Fruit fly (Drosophila melanogaster) S2 (cell line): ENCODE measurements around the gene CG9117.

Experiments
- CG8478 ChIP-seq: fragments of >200 bp; optimal IDR thresholded peaks from 2 replicates; lab custom pipeline; 2018
- CTCF ChIP-seq, 2 experiments: fragments of >200 bp; optimal IDR thresholded peaks; 2 replicates each; lab custom pipeline; 2018

CG9117 gene

DNA sequence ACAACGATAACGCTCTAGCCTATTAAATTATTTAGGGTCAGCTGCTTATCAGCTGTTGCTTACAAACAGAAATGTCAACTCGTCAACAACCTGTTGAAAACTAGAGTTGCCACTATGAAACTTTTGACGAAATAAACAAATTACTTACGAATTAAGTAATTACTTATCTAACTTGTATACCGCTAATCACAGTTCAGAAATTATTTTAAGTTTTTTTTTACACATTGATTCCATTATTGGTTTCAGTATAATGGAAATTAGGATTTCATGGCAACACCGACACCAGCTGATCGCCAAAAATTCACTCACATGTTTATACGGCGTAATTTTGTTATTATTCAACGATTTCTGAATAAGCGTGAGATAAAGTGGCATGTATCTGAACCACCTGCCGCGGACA is at the start of gene CG9117, which contains the start of gene CG31643:
Gene CG9117, minus strand, starts transcription at position 73 of the 400 bp plus-strand sequence.
Gene CG31643, plus strand, starts transcription at position 288 of the 400 bp plus-strand sequence.
- TF ChIP-seq CTCF (optimal IDR thresholded peaks at IDR 0.05; lab: Kevin White, UChicago) (no peak), CG8478 (lab: Kevin White, UChicago) (no peak)

DNA sequence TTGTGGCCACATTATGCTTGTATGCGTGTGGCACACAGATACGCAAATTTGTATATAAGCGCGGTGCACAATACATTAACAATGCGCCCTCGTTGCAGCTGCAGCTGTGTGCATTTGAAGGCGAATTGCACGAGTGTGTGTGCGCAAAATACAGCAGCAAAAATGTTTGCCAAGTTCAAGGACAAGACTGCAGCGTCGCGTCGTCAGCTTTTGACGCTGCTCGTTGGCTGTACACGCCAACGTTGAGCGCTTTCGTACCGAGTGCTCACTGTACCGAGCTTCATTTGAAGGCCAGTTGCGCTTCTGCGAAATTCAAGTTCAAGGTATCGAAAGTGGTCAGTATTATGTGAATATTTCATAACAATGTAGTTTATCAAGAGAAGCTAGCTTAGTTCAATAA is 49.1 kb upstream of the CG9117 start:
- no peak for TF ChIP-seq CG8478 (lab: Kevin White, UChicago)
- no peak for TF ChIP-seq CTCF (optimal IDR thresholded peaks at IDR 0.05; lab: Kevin White, UChicago)

DNA sequence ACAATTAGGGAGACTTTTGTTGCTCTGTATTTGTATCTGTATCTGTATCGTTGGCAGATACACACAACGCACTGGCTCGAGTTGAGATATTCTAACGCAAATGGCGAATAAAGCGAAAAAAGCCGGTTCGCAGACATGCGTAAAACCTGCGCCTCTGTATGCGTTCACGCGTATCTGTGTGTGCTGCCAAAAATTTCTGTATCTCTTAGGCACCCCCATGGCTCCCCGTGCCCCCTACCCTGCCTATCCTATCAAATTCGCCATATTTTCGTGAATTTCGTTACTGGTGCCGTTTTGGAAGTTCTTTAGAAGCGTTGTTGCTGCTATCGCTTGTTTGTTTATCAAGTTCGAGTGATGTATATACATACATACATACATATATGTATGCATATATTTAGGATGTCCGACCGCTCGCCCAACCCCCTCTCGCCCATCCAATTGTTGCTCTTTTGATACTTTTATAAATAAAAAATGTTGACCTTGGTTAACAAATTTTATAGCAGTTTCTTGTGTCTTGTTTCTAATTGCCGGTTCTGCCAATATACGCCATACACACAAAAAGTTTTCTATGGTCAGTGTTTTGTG is 48.1 kb upstream of the CG9117 start:
- no peak for TF ChIP-seq CTCF (optimal IDR thresholded peaks at IDR 0.05; lab: Kevin White, UChicago)
- no peak for TF ChIP-seq CG8478 (lab: Kevin White, UChicago)

DNA sequence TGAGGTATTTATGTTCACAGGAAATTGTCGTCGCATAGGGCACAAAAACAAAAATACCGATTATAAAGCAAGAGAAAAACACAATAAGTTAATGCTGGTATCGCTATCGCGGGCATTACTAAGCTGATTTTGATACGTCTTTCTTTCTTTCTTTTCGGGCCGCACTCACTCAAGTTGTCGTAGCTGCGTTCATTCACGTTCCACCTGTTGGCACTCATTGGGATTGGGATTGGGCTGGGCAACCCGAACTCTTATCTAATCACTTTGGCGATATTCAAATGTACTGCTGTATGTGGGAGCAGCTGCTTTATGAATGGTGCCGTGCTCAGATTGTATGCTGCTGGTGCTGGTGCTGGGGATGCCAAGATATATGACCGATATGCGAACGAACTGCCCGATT is 47.0 kb upstream of the CG9117 start:
- TF ChIP-seq CTCF (optimal IDR thresholded peaks at IDR 0.05; lab: Kevin White, UChicago) (no peak), CG8478 (lab: Kevin White, UChicago) (no peak)

DNA sequence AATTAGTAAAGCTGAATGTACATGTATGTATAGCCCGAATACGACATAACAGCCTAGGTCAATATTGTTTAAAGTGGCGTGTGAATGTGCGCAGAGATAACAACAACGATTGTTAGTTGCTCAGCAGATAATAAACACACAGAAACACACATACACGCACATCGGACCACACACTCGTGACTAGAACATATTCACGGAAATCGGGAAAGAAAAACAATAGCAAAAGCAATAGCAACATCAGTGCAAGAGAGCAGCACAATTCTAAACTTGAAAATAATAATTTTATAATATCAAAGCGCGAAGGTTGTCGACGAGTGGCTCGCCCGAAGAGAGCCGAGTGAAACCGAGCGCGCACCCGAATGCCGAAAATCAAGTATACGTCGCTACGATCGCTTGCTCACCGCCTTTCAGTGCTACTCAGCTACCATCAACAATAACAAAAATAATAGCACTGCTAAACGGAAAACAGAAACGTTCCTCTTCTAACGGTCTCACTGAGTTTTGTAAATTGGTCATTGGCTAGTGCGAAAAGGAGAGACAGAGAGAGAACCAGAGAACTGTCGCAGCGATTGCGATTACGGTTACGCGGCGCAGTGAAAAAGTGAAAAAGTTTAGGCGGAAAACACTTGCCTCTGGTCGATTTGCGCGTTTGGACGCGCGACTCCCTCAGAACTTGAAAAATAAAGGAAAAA is 45.4 kb upstream of the CG9117 start:
- TF ChIP-seq CG8478 (lab: Kevin White, UChicago) (no peak), CTCF (optimal IDR thresholded peaks at IDR 0.05; lab: Kevin White, UChicago) (no peak)

DNA sequence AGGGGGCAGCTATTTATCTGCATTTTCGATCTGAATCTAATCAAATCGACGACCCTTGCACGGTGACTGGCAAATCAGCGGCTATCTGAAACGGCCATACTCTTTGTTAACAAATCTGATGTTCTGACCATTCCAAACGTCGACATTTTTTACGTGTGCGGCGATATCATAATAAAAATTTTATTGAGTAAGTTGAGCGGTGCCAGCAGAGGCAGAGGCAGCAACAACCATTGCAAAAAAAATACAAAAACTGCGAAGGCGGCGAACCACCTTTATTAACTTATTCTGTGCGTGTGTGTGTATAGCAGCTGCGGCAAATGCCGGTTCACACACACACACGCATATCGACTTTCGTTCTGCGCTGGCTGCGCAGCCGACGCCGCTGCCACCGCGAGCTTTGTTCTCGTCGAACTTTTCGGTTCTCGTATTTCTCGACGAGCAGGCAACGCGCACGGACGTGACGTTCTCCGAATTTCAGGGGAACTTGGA is 44.5 kb upstream of the CG9117 start, which contains the start of gene Kr-h1:
Gene Kr-h1, plus strand, starts transcription at position 447 of the 489 bp plus-strand sequence.
- no peak for TF ChIP-seq CG8478 (lab: Kevin White, UChicago)
- TF ChIP-seq CTCF (optimal IDR thresholded peaks at IDR 0.05; lab: Kevin White, UChicago), result no peak

DNA sequence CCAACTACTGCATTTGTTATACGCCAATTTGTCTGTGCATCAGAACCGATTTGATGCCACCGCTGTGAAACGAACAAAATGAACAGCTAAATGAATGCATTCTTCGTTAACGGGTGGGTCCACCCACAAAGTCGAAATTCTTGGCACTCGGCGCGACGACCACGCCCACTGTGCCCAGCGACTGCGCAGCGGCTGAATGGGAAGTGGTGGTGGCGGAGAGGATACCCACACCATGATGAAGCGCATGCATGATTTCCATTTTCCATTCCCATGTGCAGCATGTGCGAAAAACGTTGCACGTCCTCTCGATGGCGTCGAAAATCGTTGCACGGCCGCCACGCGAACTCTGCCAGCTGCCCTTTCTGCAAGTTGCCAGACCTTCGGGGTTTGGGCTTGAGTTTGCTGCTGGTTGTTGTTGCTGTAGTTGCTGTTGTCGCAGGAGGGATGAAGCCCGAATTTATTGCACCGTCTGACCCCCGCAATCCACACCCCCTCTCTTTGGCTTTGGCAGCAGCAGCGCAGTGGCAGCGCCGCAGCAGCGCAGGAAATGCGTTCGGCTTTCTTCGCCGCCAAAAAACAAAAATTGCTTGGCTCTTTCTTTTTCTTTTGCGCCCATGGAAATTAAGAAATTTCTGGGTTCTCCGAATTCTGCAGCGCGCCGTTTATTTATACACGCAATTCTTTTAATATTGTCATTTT is 43.6 kb upstream of the CG9117 start:
- TF ChIP-seq CG8478 (lab: Kevin White, UChicago), result no peak
- no peak for TF ChIP-seq CTCF (optimal IDR thresholded peaks at IDR 0.05; lab: Kevin White, UChicago)

DNA sequence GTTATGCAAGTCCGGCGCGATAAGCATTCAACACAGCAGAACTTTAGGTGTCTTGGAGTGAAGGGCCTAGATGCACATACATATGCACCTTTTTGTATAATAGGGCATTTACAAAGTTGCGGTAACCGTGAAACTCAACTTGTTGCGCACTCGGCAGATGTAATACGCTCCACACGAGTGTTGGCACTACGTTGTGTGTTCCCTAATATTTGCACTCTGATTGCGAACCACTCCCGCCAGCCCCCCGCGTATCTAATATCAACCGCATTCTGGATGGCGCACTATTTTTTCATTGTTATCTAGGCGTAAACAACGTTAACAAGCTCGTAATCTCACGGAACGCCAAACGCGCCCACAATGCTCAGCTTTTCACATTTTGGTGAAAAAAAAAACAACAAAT is 42.6 kb upstream of the CG9117 start:
- no peak for TF ChIP-seq CG8478 (lab: Kevin White, UChicago)
- no peak for TF ChIP-seq CTCF (optimal IDR thresholded peaks at IDR 0.05; lab: Kevin White, UChicago)

DNA sequence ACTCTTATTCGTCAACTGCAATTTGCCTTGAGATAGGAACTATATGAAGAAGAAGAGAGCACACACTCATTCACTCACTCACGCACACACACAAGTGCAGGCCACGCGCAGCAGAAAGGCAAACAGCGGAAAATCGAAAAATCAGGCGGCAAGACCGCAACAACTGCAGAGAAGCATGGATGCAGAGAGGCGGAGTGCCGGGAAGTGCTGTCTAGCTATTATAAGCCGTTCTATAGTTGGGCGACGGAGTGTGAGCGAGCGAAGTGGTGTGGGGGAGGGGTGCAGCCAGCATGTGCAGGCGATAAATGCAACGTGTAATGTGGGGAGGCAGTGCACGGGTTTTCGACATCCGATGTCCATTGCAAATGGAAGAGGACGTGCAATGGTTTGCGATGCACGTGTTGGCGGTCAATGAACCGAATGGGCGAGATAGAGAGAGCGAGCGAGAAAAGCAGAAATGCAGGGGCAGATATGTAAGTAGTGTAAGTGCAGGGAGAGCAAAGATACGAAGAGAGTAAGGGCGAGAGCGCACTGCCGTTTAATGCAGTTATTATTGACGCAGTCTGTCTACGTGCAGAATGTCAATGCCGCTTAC is 41.2 kb upstream of the CG9117 start:
- TF ChIP-seq CG8478 (lab: Kevin White, UChicago) (no peak), CTCF (optimal IDR thresholded peaks at IDR 0.05; lab: Kevin White, UChicago) (no peak)

DNA sequence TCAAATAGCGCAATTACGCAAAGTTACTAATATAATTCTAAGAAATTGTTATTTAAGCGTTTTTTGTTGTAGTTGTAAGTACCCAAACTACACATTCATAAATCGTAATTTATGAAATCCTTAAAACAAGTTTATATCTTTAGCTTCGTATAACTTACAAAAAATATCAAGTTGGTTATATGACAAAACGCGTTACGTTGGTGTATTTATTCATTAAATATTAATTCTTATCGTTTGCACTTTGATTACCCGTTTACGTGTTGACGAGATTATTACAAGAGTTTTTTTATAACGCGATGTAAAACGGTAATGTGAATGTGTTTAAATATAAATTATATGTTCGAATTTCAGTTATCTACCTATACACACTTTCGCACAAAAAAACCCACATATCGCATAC is 39.9 kb upstream of the CG9117 start:
- no peak for TF ChIP-seq CG8478 (lab: Kevin White, UChicago)
- TF ChIP-seq CTCF (optimal IDR thresholded peaks at IDR 0.05; lab: Kevin White, UChicago), result no peak

DNA sequence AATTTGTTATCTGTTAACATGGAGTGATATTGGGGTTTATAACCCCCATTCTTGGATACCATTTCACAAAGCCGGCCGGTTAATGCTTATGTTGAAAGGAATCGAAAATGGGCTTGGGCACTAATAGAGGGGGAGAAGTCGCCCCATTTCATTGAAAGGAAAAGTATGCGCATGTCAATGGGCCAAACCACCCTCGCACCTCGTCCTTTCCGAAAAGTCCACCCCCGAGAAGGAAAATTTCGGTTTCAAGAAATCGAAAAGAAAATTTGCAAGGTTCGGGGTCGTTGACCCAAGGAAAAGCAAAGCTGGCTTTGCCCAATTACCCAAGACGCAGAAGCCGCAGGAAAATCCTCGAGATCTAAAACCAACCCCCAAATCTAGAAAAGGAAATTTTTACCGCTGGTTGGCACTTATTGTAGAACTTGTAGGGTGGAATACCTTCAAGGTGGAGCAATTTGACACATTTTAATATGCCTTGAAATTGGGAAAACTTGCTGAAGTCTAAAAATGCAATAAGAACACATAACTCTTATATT is 39.2 kb upstream of the CG9117 start:
- TF ChIP-seq CTCF (optimal IDR thresholded peaks at IDR 0.05; lab: Kevin White, UChicago), result no peak
- TF ChIP-seq CG8478 (lab: Kevin White, UChicago), result no peak

DNA sequence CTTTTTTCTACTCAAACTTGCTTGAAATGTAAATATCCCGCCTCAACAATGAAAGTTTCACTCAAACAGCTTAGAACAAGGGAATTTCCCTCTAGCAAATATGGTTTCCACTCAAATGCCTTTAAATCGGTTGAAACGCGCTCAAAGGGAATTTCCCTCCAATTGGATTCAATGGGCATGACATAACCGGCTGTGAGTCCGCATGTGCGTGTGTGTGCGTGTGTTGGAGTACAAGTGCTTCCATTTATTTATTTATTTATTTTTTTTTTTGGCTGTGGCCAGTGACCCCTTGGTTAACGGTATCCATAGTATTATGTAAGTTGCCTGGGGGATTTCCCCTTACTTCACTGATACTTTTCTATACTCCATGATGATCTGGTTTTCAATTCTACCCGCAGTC is 38.4 kb upstream of the CG9117 start:
- TF ChIP-seq CTCF (optimal IDR thresholded peaks at IDR 0.05; lab: Kevin White, UChicago) (no peak), CG8478 (lab: Kevin White, UChicago) (no peak)

DNA sequence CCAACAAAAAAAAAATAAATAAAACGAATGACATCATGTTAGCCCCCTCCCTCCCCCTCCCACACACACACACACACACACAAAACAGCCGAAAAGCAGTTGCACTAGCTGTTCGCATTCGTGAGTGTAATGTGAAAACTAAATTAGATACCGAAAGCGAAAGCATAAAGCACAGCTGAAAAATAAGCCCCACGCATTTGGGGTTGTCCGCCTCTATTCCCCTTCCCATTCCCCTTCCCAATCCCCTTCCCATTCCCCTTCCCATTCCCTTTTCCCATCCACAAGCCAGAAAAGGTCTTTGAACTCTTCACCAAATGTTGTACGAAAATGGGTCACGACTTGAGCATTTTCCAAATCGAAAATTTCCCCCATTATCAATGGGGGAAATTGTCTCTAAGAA is 37.6 kb upstream of the CG9117 start:
- TF ChIP-seq CG8478 (lab: Kevin White, UChicago) (no peak), CTCF (optimal IDR thresholded peaks at IDR 0.05; lab: Kevin White, UChicago) (no peak)

DNA sequence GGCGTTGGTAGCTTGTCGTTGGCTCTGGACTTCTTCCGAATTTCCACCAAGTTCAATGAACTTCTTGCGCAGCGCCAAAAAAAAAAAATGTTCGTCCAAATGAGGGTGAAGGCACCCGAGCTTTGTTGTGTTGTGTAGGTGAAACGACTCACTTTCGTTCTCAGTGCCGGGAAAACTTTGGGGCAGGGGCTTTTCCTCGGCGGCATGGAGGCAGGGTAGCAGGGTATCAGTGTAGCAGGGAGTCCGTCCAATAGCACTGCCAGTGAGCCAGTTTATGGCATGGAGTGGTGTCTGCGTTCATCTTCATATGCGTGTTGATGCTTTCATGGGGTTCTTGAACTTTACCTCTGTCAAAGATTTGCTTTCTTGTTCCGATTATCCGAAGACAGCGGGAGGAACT is 36.6 kb upstream of the CG9117 start:
- TF ChIP-seq CG8478 (lab: Kevin White, UChicago) (no peak), CTCF (optimal IDR thresholded peaks at IDR 0.05; lab: Kevin White, UChicago) (no peak)
